Fruit fly (Drosophila melanogaster) whole organism, pupa: ENCODE data around the gene Cpr72Eb.

Source experiments
- CG10348 ChIP-seq: fragments of 200-800 bp; sonication (Bioruptor generic); IDR thresholded peaks from 2 replicates; pipeline ENCODE4 v1.3.6; 2022; ENCODE audit warnings: missing biosample characterization, missing genetic modification characterization
- CG12605 ChIP-seq: fragments of 200-800 bp; sonication (Bioruptor generic); IDR thresholded peaks from 2 replicates; pipeline ENCODE4 v1.3.6; 2022; ENCODE audit warnings: missing biosample characterization, missing genetic modification characterization
- CG13204 ChIP-seq: fragments of 200-800 bp; sonication (Bioruptor generic); optimal IDR thresholded peaks from 2 replicates; lab custom pipeline; 2018; ENCODE audit warnings: missing biosample characterization, mild to moderate bottlenecking, missing genetic modification characterization, moderate library complexity
- CG14655 ChIP-seq: fragments of 200-800 bp; sonication (Bioruptor generic); optimal IDR thresholded peaks from 3 replicates; lab custom pipeline; 2017; ENCODE audit warnings: mild to moderate bottlenecking, missing biosample characterization, missing genetic modification reagents, missing genetic modification characterization
- CG15710 ChIP-seq: fragments of 200-800 bp; sonication (Bioruptor generic); optimal IDR thresholded peaks from 2 replicates; lab custom pipeline; 2018; ENCODE audit warnings: missing biosample characterization, mild to moderate bottlenecking, missing genetic modification characterization, moderate library complexity
- CG17806 ChIP-seq: fragments of 200-800 bp; sonication (Bioruptor generic); optimal IDR thresholded peaks from 2 replicates; lab custom pipeline; 2018; ENCODE audit warnings: missing biosample characterization, mild to moderate bottlenecking, missing genetic modification characterization, moderate library complexity
- CG32121 ChIP-seq: fragments of 200-800 bp; sonication (Bioruptor generic); IDR thresholded peaks from 2 replicates; pipeline ENCODE4 v1.3.6; 2022; ENCODE audit warnings: missing biosample characterization, missing genetic modification characterization
- CG34367 ChIP-seq: fragments of 200-800 bp; sonication (Bioruptor generic); optimal IDR thresholded peaks from 2 replicates; lab custom pipeline; 2018; ENCODE audit warnings: missing biosample characterization, mild to moderate bottlenecking, missing genetic modification characterization
- CG4496 ChIP-seq: fragments of 200-800 bp; sonication (Bioruptor generic); IDR thresholded peaks from 3 replicates; pipeline ENCODE4 v1.3.6; 2022; ENCODE audit warnings: missing biosample characterization, missing genetic modification characterization
- CG8159 ChIP-seq: fragments of 200-800 bp; sonication (Bioruptor generic); optimal IDR thresholded peaks from 3 replicates; lab custom pipeline; 2018; ENCODE audit warnings: missing biosample characterization, mild to moderate bottlenecking, missing genetic modification characterization, moderate library complexity
- CG8301 ChIP-seq: fragments of 200-800 bp; sonication (Bioruptor generic); optimal IDR thresholded peaks from 2 replicates; lab custom pipeline; 2018; ENCODE audit warnings: missing biosample characterization, mild to moderate bottlenecking, missing genetic modification characterization
- CG9948 ChIP-seq: fragments of 200-800 bp; sonication (Bioruptor generic); optimal IDR thresholded peaks from 2 replicates; lab custom pipeline; 2018; ENCODE audit warnings: missing biosample characterization, mild to moderate bottlenecking, missing genetic modification characterization, moderate library complexity
- D1 ChIP-seq: fragments of 200-800 bp; sonication (Bioruptor generic); optimal IDR thresholded peaks from 2 replicates; lab custom pipeline; 2018; ENCODE audit warnings: missing biosample characterization, mild to moderate bottlenecking, missing genetic modification characterization, moderate library complexity
- EcR ChIP-seq: fragments of 200-800 bp; sonication (Bioruptor generic); optimal IDR thresholded peaks from 3 replicates; lab custom pipeline; 2019; ENCODE audit warnings: missing biosample characterization, missing genetic modification characterization, mild to moderate bottlenecking, moderate library complexity, missing genetic modification reagents
- Ets98B ChIP-seq: fragments of 200-800 bp; sonication (Bioruptor generic); IDR thresholded peaks from 2 replicates; pipeline ENCODE4 v1.3.6; 2022; ENCODE audit warnings: missing biosample characterization, missing genetic modification characterization
- Pif1A ChIP-seq: fragments of 200-800 bp; sonication (Bioruptor generic); optimal IDR thresholded peaks from 3 replicates; lab custom pipeline; 2016; ENCODE audit warnings: missing biosample characterization, missing genetic modification characterization
- Pif1B ChIP-seq: fragments of 200-800 bp; sonication (Bioruptor generic); optimal IDR thresholded peaks from 3 replicates; lab custom pipeline; 2016; ENCODE audit warnings: missing biosample characterization, missing genetic modification characterization
- Snoo ChIP-seq: fragments of 200-800 bp; sonication (Bioruptor generic); optimal IDR thresholded peaks from 3 replicates; lab custom pipeline; 2017; ENCODE audit warnings: missing biosample characterization, mild to moderate bottlenecking, missing genetic modification characterization, inconsistent platforms
- fd96Ca ChIP-seq: fragments of 200-800 bp; sonication (Bioruptor generic); IDR thresholded peaks from 3 replicates; pipeline ENCODE4 v1.3.6; 2022; ENCODE audit warnings: missing biosample characterization, missing genetic modification characterization
- gl ChIP-seq: fragments of 200-800 bp; sonication (Bioruptor generic); optimal IDR thresholded peaks from 2 replicates; lab custom pipeline; 2018; ENCODE audit warnings: missing biosample characterization, mild to moderate bottlenecking, missing genetic modification characterization
- rn ChIP-seq: fragments of 200-800 bp; sonication (Bioruptor generic); IDR thresholded peaks from 2 replicates; pipeline ENCODE4 v1.3.6; 2022; ENCODE audit warnings: missing biosample characterization, missing genetic modification characterization

Gene Cpr72Eb

DNA sequence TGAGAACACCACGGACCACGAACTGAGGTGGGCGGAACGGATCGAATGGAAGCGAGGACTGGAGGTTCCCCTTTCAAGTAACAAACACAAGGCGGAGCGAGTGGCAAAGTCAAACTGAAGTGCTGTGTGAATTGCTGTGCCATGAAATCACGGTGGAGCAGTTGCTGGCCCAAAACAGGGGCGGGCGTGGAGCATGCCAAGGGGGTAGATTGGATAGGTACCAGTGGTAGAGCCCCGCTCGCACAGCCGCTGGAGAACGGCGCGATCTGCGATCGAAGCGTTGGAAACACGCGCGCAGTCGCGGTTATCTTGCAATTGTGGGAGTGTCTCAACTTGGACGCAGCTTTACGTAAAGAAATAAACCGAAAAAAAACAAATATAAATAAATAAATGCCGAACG, 36.9 kb upstream of the Cpr72Eb start, which contains the start of gene CG13038:
CG13038 (minus strand) TSS at position 118 of the 400 bp plus-strand sequence.
- TF ChIP-seq D1 (tag; lab: Kevin White, UChicago) (no peak), CG10348 (no peak), Pif1B (GFP tag; lab: Kevin White, UChicago) (no peak), CG13204 (GFP tag; lab: Kevin White, UChicago) (no peak), CG15710 (no peak), fd96Ca (peak; percentile 59; the same call in 1 of the 3 replicates), CG8301 (tag; lab: Kevin White, UChicago) (no peak), Ets98B (GFP tag; lab: Robert Waterston, UW) (peak; percentile 66), CG4496 (peak; percentile 63), CG8159 (no peak), CG14655 (GFP tag; lab: Kevin White, UChicago) (no peak), Pif1A (no peak)

DNA sequence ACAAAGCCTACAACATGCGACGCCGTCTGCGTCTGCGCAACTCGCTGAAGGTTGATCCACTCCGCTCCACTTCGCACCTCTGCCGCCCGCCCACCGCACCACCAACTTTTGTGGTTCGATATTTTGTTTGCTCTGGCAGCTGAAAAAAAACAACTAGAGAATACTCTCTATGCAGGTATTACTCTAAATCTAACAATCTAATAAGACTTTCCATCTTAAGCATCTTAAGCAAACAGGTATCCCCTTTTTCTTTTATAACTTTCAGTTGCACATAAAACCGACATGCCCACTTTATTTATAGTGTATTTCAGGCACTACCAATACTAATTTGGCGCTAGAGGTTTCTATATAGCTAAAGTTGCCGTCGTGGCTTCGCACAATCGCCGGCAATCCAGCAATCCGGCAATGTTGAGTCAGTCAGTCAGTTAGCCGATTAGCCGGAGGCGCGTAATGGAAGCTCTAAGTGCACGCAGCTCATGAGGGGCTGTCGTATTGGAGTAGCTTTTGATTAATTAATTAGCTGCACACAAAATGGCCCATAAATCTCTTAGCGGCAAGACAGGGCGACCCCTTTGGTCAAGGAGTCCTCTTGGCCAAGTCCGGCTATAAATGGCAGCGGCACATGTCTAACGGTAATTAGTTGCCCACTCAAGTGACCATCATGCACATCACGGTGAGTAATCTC, 36.4 kb upstream of the Cpr72Eb start, which contains the start of gene CG13058:
CG13058 (plus strand) TSS at position 635 of the 685 bp plus-strand sequence.
- TF ChIP-seq CG4496 = peak; percentile 22; the same call in 1 of the 3 replicates
- TF ChIP-seq gl = no peak
- TF ChIP-seq CG34367 (tag; lab: Kevin White, UChicago) = peak; percentile 65
- no peak for TF ChIP-seq CG13204 (GFP tag; lab: Kevin White, UChicago)
- TF ChIP-seq CG17806 (tag; lab: Kevin White, UChicago) = peak; percentile 38
- no peak for TF ChIP-seq D1 (tag; lab: Kevin White, UChicago)
- peak; percentile 66 for TF ChIP-seq CG8301 (tag; lab: Kevin White, UChicago)
- peak; percentile 55 for TF ChIP-seq CG9948 (tag; lab: Kevin White, UChicago)
- TF ChIP-seq Ets98B (GFP tag; lab: Robert Waterston, UW) = peak; percentile 23
- TF ChIP-seq Snoo (tag; lab: Kevin White, UChicago) = no peak
- no peak for TF ChIP-seq Pif1B (GFP tag; lab: Kevin White, UChicago)
- peak; percentile 68 for TF ChIP-seq CG14655 (GFP tag; lab: Kevin White, UChicago)
- peak; percentile 1 for TF ChIP-seq EcR (GFP tag; lab: Kevin White, UChicago)
- peak; percentile 69 for TF ChIP-seq CG15710
- peak; percentile 7 for TF ChIP-seq Pif1A
- TF ChIP-seq CG8159 = peak; percentile 70
- no peak for TF ChIP-seq CG12605 (GFP tag; lab: Robert Waterston, UW)
- TF ChIP-seq CG10348 = peak; percentile 81
- 0 out of 3 replicates have a peak, but pooled peaks have one; percentile 20 for TF ChIP-seq fd96Ca
- TF ChIP-seq CG32121 (GFP tag; lab: Robert Waterston, UW) = peak; percentile 63
- TF ChIP-seq, all 21 proteins: peak for 14

- no peak for TF ChIP-seq gl
- TF ChIP-seq CG10348 = no peak
- TF ChIP-seq CG12605 (GFP tag; lab: Robert Waterston, UW) = no peak
- no peak for TF ChIP-seq CG17806 (tag; lab: Kevin White, UChicago)
- no peak for TF ChIP-seq fd96Ca
- no peak for TF ChIP-seq CG8159
- no peak for TF ChIP-seq CG13204 (GFP tag; lab: Kevin White, UChicago)
- TF ChIP-seq EcR (GFP tag; lab: Kevin White, UChicago) = no peak
- TF ChIP-seq CG14655 (GFP tag; lab: Kevin White, UChicago) = no peak
- TF ChIP-seq CG32121 (GFP tag; lab: Robert Waterston, UW) = no peak
- no peak for TF ChIP-seq CG8301 (tag; lab: Kevin White, UChicago)
- no peak for TF ChIP-seq Pif1A
- TF ChIP-seq Ets98B (GFP tag; lab: Robert Waterston, UW) = no peak
- no peak for TF ChIP-seq CG4496
- no peak for TF ChIP-seq CG15710
- TF ChIP-seq CG34367 (tag; lab: Kevin White, UChicago) = no peak
- TF ChIP-seq, all 21 proteins: peak for 0
Measured at dm6 chr3L:16329495-16329894, 35.2 kb upstream of the Cpr72Eb start, which contains the start of gene CG33061. CG33061 (plus strand) TSS chr3L:16329795.

dm6 chr3L:16330740-16331139, 34.0 kb upstream of the Cpr72Eb start, which contains the start of gene CG33060:
CG33060 (plus strand) TSS chr3L:16331040.
- TF ChIP-seq Snoo (tag; lab: Kevin White, UChicago) = no peak
- TF ChIP-seq CG34367 (tag; lab: Kevin White, UChicago) = no peak
- TF ChIP-seq EcR (GFP tag; lab: Kevin White, UChicago) = no peak
- TF ChIP-seq Pif1A = no peak
- no peak for TF ChIP-seq CG32121 (GFP tag; lab: Robert Waterston, UW)
- no peak for TF ChIP-seq CG12605 (GFP tag; lab: Robert Waterston, UW)
- TF ChIP-seq D1 (tag; lab: Kevin White, UChicago) = no peak
- no peak for TF ChIP-seq fd96Ca
- no peak for TF ChIP-seq Ets98B (GFP tag; lab: Robert Waterston, UW)
- no peak for TF ChIP-seq gl
- no peak for TF ChIP-seq rn (GFP tag; lab: Robert Waterston, UW)
- TF ChIP-seq CG4496 = no peak
- no peak for TF ChIP-seq CG9948 (tag; lab: Kevin White, UChicago)

- TF ChIP-seq CG8159 = no peak
- TF ChIP-seq fd96Ca = no peak
- TF ChIP-seq rn (GFP tag; lab: Robert Waterston, UW) = no peak
- no peak for TF ChIP-seq Pif1A
- no peak for TF ChIP-seq gl
- TF ChIP-seq CG13204 (GFP tag; lab: Kevin White, UChicago) = no peak
- TF ChIP-seq Ets98B (GFP tag; lab: Robert Waterston, UW) = no peak
- no peak for TF ChIP-seq EcR (GFP tag; lab: Kevin White, UChicago)
- no peak for TF ChIP-seq Snoo (tag; lab: Kevin White, UChicago)
- no peak for TF ChIP-seq CG10348
- TF ChIP-seq CG32121 (GFP tag; lab: Robert Waterston, UW) = no peak
- no peak for TF ChIP-seq CG4496
- TF ChIP-seq CG14655 (GFP tag; lab: Kevin White, UChicago) = no peak
- TF ChIP-seq CG17806 (tag; lab: Kevin White, UChicago) = no peak
- no peak for TF ChIP-seq CG8301 (tag; lab: Kevin White, UChicago)
- TF ChIP-seq Pif1B (GFP tag; lab: Kevin White, UChicago) = no peak
- TF ChIP-seq CG34367 (tag; lab: Kevin White, UChicago) = no peak
- TF ChIP-seq CG9948 (tag; lab: Kevin White, UChicago) = no peak
- TF ChIP-seq CG15710 = no peak
Measured at dm6 chr3L:16331633-16332032, 33.1 kb upstream of the Cpr72Eb start, which contains the start of gene retinin. retinin (plus strand) TSS chr3L:16331933.
